Worm (Caenorhabditis elegans): ENCODE results near the gene F55D1.1.

Gene F55D1.1

DNA sequence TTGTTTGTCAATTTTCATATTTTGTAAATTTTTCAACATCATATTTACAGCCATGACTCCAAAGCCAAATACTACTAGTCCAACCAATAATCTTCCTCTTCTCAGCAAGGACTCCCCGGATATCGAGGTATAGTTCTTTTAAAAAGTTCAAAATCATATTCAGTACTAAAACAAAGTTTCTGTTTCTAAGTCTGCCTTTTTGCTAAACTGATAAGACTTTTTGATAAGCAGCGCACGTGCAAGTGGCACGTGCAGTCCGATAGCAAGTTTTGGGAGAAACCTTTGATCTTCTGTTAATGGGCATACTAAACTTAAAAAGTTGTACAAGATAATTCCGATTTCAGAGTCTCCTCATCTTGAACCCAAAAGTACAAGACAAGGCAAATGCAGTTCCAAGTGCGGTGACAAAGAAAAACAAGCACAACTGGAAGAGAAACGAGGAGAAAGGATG, 21.8 kb upstream of the F55D1.1 start, which contains the start of gene dpyd-1 (continued):
- TF ChIP-seq aly-2 (tag; optimal IDR thresholded peaks at IDR 0.05) (no peak), aha-1 (tag; optimal IDR thresholded peaks at IDR 0.05) (no peak), ceh-8 (GFP tag; optimal IDR thresholded peaks at IDR 0.05) (no peak), mab-9 (GFP tag; IDR thresholded peaks at IDR 0.05) (no peak), ama-1 (optimal IDR thresholded peaks at IDR 0.05) (no peak), ces-1 (GFP tag; optimal IDR thresholded peaks at IDR 0.05) (no peak), nhr-76 (tag; optimal IDR thresholded peaks at IDR 0.05) (no peak), nhr-12 (tag; optimal IDR thresholded peaks at IDR 0.05) (no peak), unc-130 (tag; optimal IDR thresholded peaks at IDR 0.05) (no peak), zip-4 (GFP tag; optimal IDR thresholded peaks at IDR 0.05) (no peak), C16A3.4 (tag; optimal IDR thresholded peaks at IDR 0.05) (no peak), rnt-1 (tag; optimal IDR thresholded peaks at IDR 0.05) (no peak), snpc-4 (tag; optimal IDR thresholded peaks at IDR 0.05) (no peak), hpl-2 (GFP tag; optimal IDR thresholded peaks at IDR 0.05) (no peak), fos-1 (tag; optimal IDR thresholded peaks at IDR 0.05) (no peak), dsc-1 (tag; optimal IDR thresholded peaks at IDR 0.05) (no peak), fkh-10 (GFP tag; optimal IDR thresholded peaks at IDR 0.05) (no peak), nhr-237 (tag; optimal IDR thresholded peaks at IDR 0.05) (no peak), elt-3 (tag; optimal IDR thresholded peaks at IDR 0.05) (peak; percentile 73 to 98 (median 88)), skn-1 (tag; optimal IDR thresholded peaks at IDR 0.05) (no peak), mef-2 (tag; optimal IDR thresholded peaks at IDR 0.05) (no peak), C34B4.2 (tag; optimal IDR thresholded peaks at IDR 0.05) (no peak), lin-15B (tag; optimal IDR thresholded peaks at IDR 0.05) (no peak), ceh-82 (tag; optimal IDR thresholded peaks at IDR 0.05) (no peak), jun-1 (tag; optimal IDR thresholded peaks at IDR 0.05) (no peak), isw-1 (GFP tag; IDR thresholded peaks at IDR 0.05) (no peak), ceh-88 (GFP tag; IDR thresholded peaks at IDR 0.05) (no peak), lin-35 (GFP tag; optimal IDR thresholded peaks at IDR 0.05) (peak in 1 of 2 experiments; percentile 63), nhr-47 (tag; optimal IDR thresholded peaks at IDR 0.05) (no peak), F16B12.6 (tag; optimal IDR thresholded peaks at IDR 0.05) (no peak), nhr-77 (tag; optimal IDR thresholded peaks at IDR 0.05) (no peak), C04F5.9 (tag; optimal IDR thresholded peaks at IDR 0.05) (no peak), sox-4 (tag; optimal IDR thresholded peaks at IDR 0.05) (no peak), xbp-1 (tag; optimal IDR thresholded peaks at IDR 0.05) (no peak), blmp-1 (tag; optimal IDR thresholded peaks at IDR 0.05) (peak; percentile 53)

DNA sequence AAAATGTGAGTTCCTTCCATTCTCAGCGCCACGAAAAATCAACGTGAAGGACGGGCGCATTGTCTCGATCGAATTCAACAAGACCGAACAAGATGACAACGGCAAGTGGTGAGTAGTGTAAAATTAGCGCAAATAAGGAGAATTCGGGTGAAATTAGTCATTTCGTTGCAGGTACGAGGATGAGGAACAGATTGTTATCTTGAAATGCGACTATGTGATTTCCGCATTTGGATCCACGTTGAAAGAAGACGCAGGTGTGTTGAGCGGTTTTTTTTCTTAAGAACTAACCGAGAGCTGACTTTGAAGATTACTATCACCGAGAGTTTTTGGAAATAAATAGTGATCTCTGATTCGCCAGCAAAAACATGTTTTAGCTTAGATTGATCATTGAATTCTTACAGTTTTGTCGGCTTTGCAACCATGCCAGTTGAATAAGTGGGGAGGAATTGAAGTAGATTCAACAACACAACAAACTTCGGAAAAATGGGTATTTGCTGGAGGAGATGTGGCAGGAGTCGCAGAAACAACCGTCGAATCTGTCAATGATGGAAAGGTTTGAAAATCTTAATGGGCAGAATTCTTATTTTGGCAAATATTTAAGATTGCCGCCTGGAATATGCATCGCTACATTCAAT, 19.4 kb upstream of the F55D1.1 start:
- TF ChIP-seq unc-130 (tag; optimal IDR thresholded peaks at IDR 0.05), result no peak
- no peak for TF ChIP-seq nhr-90 (tag; optimal IDR thresholded peaks at IDR 0.05; ENCODE audit: poor library complexity)
- TF ChIP-seq rnt-1 (tag; optimal IDR thresholded peaks at IDR 0.05), result peak; percentile 15
- no peak for TF ChIP-seq elt-2 (tag; optimal IDR thresholded peaks at IDR 0.05)
- TF ChIP-seq zip-4 (GFP tag; optimal IDR thresholded peaks at IDR 0.05), result no peak
- TF ChIP-seq nhr-28 (tag; optimal IDR thresholded peaks at IDR 0.05), result no peak
- no peak for TF ChIP-seq nhr-20 (tag; optimal IDR thresholded peaks at IDR 0.05)
- TF ChIP-seq aly-2 (tag; optimal IDR thresholded peaks at IDR 0.05), result no peak
- no peak for TF ChIP-seq isw-1 (GFP tag; IDR thresholded peaks at IDR 0.05)
- no peak for TF ChIP-seq lin-39 (tag; optimal IDR thresholded peaks at IDR 0.05)
- TF ChIP-seq blmp-1 (tag; optimal IDR thresholded peaks at IDR 0.05), result peak; percentile 49
- TF ChIP-seq fkh-8 (tag; optimal IDR thresholded peaks at IDR 0.05), result no peak
- TF ChIP-seq nhr-85 (tag), result peak; percentile 82
- no peak for TF ChIP-seq ztf-4 (tag; optimal IDR thresholded peaks at IDR 0.05)
- TF ChIP-seq fkh-10 (GFP tag; optimal IDR thresholded peaks at IDR 0.05), result no peak
- TF ChIP-seq lin-13 (GFP tag; optimal IDR thresholded peaks at IDR 0.05), result no peak
- no peak for TF ChIP-seq hpl-2 (GFP tag; optimal IDR thresholded peaks at IDR 0.05)
- TF ChIP-seq hlh-4 (tag; optimal IDR thresholded peaks at IDR 0.05), result no peak
- TF ChIP-seq nhr-71 (tag; optimal IDR thresholded peaks at IDR 0.05), result no peak
- no peak for TF ChIP-seq pqm-1 (tag; optimal IDR thresholded peaks at IDR 0.05)
- peak; percentile 41 for TF ChIP-seq lin-14 (GFP tag; optimal IDR thresholded peaks at IDR 0.05)
